Worm (Caenorhabditis elegans) whole organism, L4 larva: ENCODE results near the gene sft-1.

ENCODE experiments used
- Y105C5A.15 ChIP-seq: fragments of 200-800 bp; sonication (Bioruptor generic); IDR thresholded peaks from 2 replicates; pipeline ENCODE4 v1.3.6; 2022; ENCODE audit warnings: missing genetic modification characterization, missing compliant biosample characterization
- ZK337.2 ChIP-seq: fragments of 200-800 bp; sonication (Bioruptor generic); IDR thresholded peaks from 2 replicates; pipeline ENCODE4 v1.3.6; 2022; ENCODE audit warnings: missing genetic modification reagents, missing genetic modification characterization, missing compliant biosample characterization
- aha-1 ChIP-seq: fragments of 150-350 bp; peaks from one replicate; lab custom pipeline; 2014; ENCODE audit warnings: missing biosample characterization, missing genetic modification characterization
- attf-4 ChIP-seq: sonication (generic microtip); optimal IDR thresholded peaks from 3 replicates; lab custom pipeline; 2017; ENCODE audit warnings: missing biosample characterization, missing genetic modification characterization
- ceh-20 ChIP-seq: fragments of 200-800 bp; sonication (Bioruptor generic); IDR thresholded peaks from 2 replicates; pipeline ENCODE4 v1.3.6; 2022; ENCODE audit warnings: missing genetic modification reagents, missing genetic modification characterization, missing compliant biosample characterization
- ceh-32 ChIP-seq: sonication (generic microtip); optimal IDR thresholded peaks from 2 replicates; lab custom pipeline; 2016; ENCODE audit warnings: mild to moderate bottlenecking, missing genetic modification characterization, missing compliant biosample characterization; ENCODE audit not compliant: poor library complexity
- ceh-62 ChIP-seq: sonication (generic microtip); optimal IDR thresholded peaks from 2 replicates; lab custom pipeline; 2017; ENCODE audit warnings: missing biosample characterization, missing genetic modification characterization
- ctbp-1 ChIP-seq: fragments of 200-800 bp; sonication (Bioruptor generic); IDR thresholded peaks from 2 replicates; pipeline ENCODE4 v1.3.6; 2022; ENCODE audit warnings: missing genetic modification reagents, missing genetic modification characterization, missing compliant biosample characterization
- daf-12 ChIP-seq: fragments of 150-350 bp; optimal IDR thresholded peaks from 2 replicates; lab custom pipeline; 2014; ENCODE audit warnings: missing biosample characterization, missing genetic modification reagents, missing genetic modification characterization
- daf-16 ChIP-seq, 3 experiments: sonication (generic microtip); optimal IDR thresholded peaks; 2 replicates each; lab custom pipeline; 2016 to 2017; ENCODE audit warnings: missing genetic modification characterization in 3 of 3, missing genetic modification reagents in 3 of 3, mild to moderate bottlenecking in 2 of 3, missing compliant biosample characterization in 2 of 3, missing biosample characterization in 1 of 3, moderate library complexity in 1 of 3
- daf-19 ChIP-seq: fragments of 200-800 bp; sonication (Bioruptor generic); conservative IDR thresholded peaks from 2 replicates; pipeline ENCODE4 v1.3.6; 2022; ENCODE audit warnings: missing genetic modification characterization, missing compliant biosample characterization
- daf-8 ChIP-seq: fragments of 200-800 bp; sonication (Bioruptor generic); IDR thresholded peaks from 2 replicates; pipeline ENCODE4 v1.3.6; 2022; ENCODE audit warnings: missing genetic modification characterization, missing compliant biosample characterization
- dmd-9 ChIP-seq: fragments of 200-800 bp; sonication (Bioruptor generic); IDR thresholded peaks from 2 replicates; pipeline ENCODE4 v1.3.6; 2022; ENCODE audit warnings: missing genetic modification reagents, missing genetic modification characterization, missing compliant biosample characterization
- dve-1 ChIP-seq: sonication (generic microtip); optimal IDR thresholded peaks from 2 replicates; lab custom pipeline; 2017; ENCODE audit warnings: antibody characterized with exemption, mild to moderate bottlenecking, missing genetic modification characterization, missing compliant biosample characterization; ENCODE audit not compliant: insufficient read depth
- egl-27 ChIP-seq: sonication (generic microtip); optimal IDR thresholded peaks from 3 replicates; lab custom pipeline; 2017; ENCODE audit warnings: missing biosample characterization, missing genetic modification reagents, missing genetic modification characterization
- egl-43 ChIP-seq: fragments of 200-800 bp; sonication (Bioruptor generic); IDR thresholded peaks from 2 replicates; pipeline ENCODE4 v1.3.6; 2022; ENCODE audit warnings: missing genetic modification reagents, missing genetic modification characterization, missing compliant biosample characterization
- lsy-2 ChIP-seq, 2 experiments: fragments of 150-350 bp in 1 of 2; sonication (generic microtip) in 1 of 2; optimal IDR thresholded peaks; 2 replicates each; lab custom pipeline; 2014 to 2017; ENCODE audit warnings: missing biosample characterization in 2 of 2, missing genetic modification characterization in 2 of 2
- mdt-29 ChIP-seq: fragments of 200-800 bp; sonication (Bioruptor generic); IDR thresholded peaks from 2 replicates; pipeline ENCODE4 v1.3.6; 2022; ENCODE audit warnings: missing genetic modification reagents, missing genetic modification characterization, missing compliant biosample characterization
- mep-1 ChIP-seq: fragments of 150-350 bp; sonication (generic microtip); optimal IDR thresholded peaks from 3 replicates; lab custom pipeline; 2014; ENCODE audit warnings: missing biosample characterization, missing genetic modification characterization
- nhr-28 ChIP-seq: fragments of 150-350 bp; optimal IDR thresholded peaks from 2 replicates; lab custom pipeline; 2014; ENCODE audit warnings: missing biosample characterization, missing genetic modification characterization
- nhr-41 ChIP-seq: fragments of 200-800 bp; sonication (Bioruptor generic); IDR thresholded peaks from 2 replicates; pipeline ENCODE4 v1.3.6; 2022; ENCODE audit warnings: missing genetic modification reagents, missing genetic modification characterization, missing compliant biosample characterization
- snpc-4 ChIP-seq: fragments of 150-350 bp; optimal IDR thresholded peaks from 2 replicates; lab custom pipeline; 2014; ENCODE audit warnings: missing biosample characterization, missing genetic modification characterization
- spr-1 ChIP-seq: sonication (generic microtip); optimal IDR thresholded peaks from 2 replicates; lab custom pipeline; 2016; ENCODE audit warnings: mild to moderate bottlenecking, missing genetic modification characterization, missing compliant biosample characterization
- tag-97 ChIP-seq: fragments of 200-800 bp; sonication (Bioruptor generic); IDR thresholded peaks from 2 replicates; pipeline ENCODE4 v1.3.6; 2022; ENCODE audit warnings: missing genetic modification characterization, missing compliant biosample characterization
- unc-130 ChIP-seq: sonication (generic microtip); optimal IDR thresholded peaks from 2 replicates; lab custom pipeline; 2016; ENCODE audit warnings: missing genetic modification reagents, missing genetic modification characterization, missing compliant biosample characterization
- unc-39 ChIP-seq: sonication (generic microtip); optimal IDR thresholded peaks from 2 replicates; lab custom pipeline; 2017; ENCODE audit warnings: missing biosample characterization, missing genetic modification characterization
- unc-62 ChIP-seq, 3 experiments: fragments of 150-350 bp in 1 of 3; sonication (generic microtip); optimal IDR thresholded peaks in 2 of 3; peaks in 1 of 3; 1 replicate in 1 of 3; 2 replicates in 2 of 3; lab custom pipeline; 2014 to 2017; ENCODE audit warnings: missing biosample characterization in 3 of 3, missing genetic modification characterization in 3 of 3, missing genetic modification reagents in 3 of 3, missing genotype in 1 of 3
- zip-2 ChIP-seq: fragments of 150-350 bp; optimal IDR thresholded peaks from 2 replicates; lab custom pipeline; 2014; ENCODE audit warnings: missing biosample characterization, missing genetic modification characterization
- ztf-7 ChIP-seq: fragments of 150-350 bp; optimal IDR thresholded peaks from 2 replicates; lab custom pipeline; 2014; ENCODE audit warnings: missing biosample characterization, missing genetic modification characterization

sft-1 gene

DNA sequence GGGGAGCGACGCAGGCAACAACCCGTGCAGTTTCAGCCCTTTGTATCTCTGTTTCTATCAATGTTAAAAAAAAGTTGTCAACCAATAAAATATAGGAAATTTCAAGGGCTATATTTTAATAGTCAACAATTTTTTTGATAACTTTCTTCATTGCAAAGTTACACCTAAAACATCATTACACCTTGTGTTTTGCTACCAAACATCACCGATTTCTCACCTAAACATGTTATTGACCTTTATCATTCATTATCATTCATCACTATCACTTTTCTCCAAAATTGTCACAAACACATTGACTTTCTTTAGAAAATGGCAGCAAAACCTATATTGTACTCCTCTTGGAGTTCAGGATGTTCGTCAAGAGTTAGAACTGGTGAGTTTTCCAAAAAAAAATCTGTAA is 42.6 kb downstream of the sft-1 start, which contains the start of gene Y53G8B.1:
TSS of gene Y53G8B.1 (plus strand) at position 242 of the 400 bp plus-strand sequence.
- TF ChIP-seq snpc-4 (no peak), daf-16 (GFP tag; optimal IDR thresholded peaks at IDR 0.05; lab: Kevin White, UChicago) (no peak), daf-16 (tag; optimal IDR thresholded peaks at IDR 0.05; lab: Kevin White, UChicago) (peak; percentile 78), dmd-9 (GFP tag; lab: Robert Waterston, UW) (no peak), tag-97 (GFP tag; lab: Robert Waterston, UW) (no peak), unc-62 (GFP tag; optimal IDR thresholded peaks at IDR 0.05 in 1 of 2; lab: Kevin White, UChicago) (peak in 1 of 2 experiments; percentile 51), unc-62 (tag; optimal IDR thresholded peaks at IDR 0.05; lab: Kevin White, UChicago) (no peak), unc-39 (tag; lab: Kevin White, UChicago) (no peak), nhr-28 (tag; lab: Kevin White, UChicago) (peak; percentile 7)
- TF ChIP-seq, all 104 proteins: peak for 3

DNA sequence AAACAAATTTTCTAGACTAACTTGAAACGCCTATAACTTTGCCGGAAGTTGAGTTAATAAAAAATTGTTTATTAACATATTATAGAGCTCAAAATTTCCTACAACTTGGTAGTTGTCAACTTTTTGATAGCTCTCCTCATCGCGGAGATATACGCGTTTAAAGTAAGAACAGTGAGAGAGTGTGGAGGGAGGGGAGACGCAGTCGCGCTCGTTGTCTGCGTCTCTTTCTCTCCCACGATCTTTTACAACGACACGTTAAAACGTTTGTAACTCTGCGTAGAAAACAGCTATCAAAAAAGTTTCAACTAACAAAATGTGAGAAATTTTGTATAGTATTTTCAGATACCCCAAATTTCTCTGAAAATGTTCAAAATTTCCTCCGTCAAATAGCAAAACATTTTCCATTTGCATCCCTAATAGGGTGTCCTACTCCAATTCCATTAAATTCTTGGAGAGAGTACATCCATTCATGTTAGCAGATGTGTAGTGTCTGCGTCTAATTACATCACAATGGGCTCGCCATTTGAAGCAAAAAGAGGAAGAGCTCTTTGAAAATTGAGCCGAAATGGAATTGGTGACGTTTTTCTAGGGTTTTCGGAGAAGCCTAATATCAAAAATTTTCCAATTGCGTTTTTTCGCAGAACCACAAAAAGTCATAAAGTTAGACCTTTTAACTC is 50.0 kb downstream of the sft-1 start:
- TF ChIP-seq ceh-32 (tag; lab: Kevin White, UChicago): no peak
- peak; percentile 39 for TF ChIP-seq aha-1 (tag; lab: Kevin White, UChicago)
- TF ChIP-seq unc-62 (GFP tag; optimal IDR thresholded peaks at IDR 0.05 in 1 of 2; lab: Kevin White, UChicago): peak in 1 of 2 experiments; percentile 80
- TF ChIP-seq unc-62 (tag; optimal IDR thresholded peaks at IDR 0.05; lab: Kevin White, UChicago): no peak

DNA sequence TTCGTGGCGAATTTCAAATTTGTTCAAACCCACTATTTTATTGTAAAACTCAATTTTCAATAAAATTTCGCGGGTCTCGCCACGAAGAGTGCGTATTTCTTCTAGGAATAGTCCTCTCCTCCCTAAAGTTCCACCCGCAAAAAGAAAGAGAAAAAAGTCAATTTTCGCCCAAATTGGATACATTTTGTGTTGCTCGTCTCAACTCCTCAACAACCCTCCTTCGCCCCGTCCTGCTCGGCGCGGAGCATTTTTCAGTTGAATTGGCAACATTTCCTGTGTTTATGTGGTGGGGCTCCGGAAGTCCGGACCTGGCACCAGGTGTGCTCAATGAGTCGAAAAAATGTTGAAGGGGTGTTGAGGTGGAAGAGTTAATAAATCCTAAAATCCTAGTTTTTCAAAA is 51.6 kb downstream of the sft-1 start:
- TF ChIP-seq egl-43 (GFP tag; lab: Robert Waterston, UW): 0 out of 2 replicates have a peak, but pooled peaks have one; percentile 5
- no peak for TF ChIP-seq nhr-41 (GFP tag; lab: Robert Waterston, UW)

DNA sequence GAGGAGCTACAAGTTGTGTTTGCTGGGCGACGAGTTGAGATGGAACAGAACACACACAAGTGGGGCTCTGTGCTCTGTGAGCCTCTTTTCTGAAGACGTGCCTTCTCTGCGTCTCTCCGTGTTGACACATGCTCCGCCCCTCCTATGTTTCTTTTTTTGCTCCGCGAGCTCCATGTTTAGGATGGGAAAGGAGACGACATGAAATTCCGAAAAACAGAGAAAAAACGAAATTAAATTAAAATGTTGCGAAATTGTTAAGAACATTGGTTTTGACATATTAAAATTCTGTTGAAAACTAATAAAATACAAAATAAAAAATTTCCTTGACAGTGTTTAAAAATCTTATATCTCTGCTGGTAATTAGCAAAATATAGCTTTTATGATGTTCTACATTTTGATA is 52.7 kb downstream of the sft-1 start, which contains the start of gene mec-12:
TSS of gene mec-12 (minus strand) at position 91 of the 400 bp plus-strand sequence.
- TF ChIP-seq mep-1 (peak; percentile 43), ctbp-1 (0 out of 2 replicates have a peak, but pooled peaks have one; percentile 29), lsy-2 (tag; optimal IDR thresholded peaks at IDR 0.05; lab: Kevin White, UChicago) (peak in 1 of 2 experiments; percentile 20), aha-1 (tag; lab: Kevin White, UChicago) (peak; percentile 66), egl-27 (tag; lab: Kevin White, UChicago) (no peak), ceh-20 (GFP tag; lab: Robert Waterston, UW) (no peak)

DNA sequence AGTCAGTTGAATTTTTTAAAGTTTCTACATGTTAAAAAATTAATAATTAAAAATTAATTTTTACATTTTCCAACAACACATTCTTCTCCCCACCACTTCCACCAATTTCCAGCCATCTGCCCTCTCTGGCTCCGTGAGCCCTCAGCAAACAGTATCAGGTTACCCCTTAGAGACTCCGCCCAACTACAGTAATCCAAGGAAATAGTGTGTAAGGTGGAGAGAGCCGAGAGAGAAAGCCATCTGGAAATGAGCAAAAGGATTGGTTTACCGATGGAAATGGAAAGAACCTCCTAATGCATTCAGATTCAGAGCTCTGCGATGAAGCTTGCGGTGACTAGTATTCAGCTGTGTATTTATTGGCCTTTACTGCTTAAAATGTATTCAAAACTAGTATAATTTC is 53.8 kb downstream of the sft-1 start:
- TF ChIP-seq dve-1 (tag; lab: Kevin White, UChicago) (no peak), daf-8 (no peak), spr-1 (tag; lab: Kevin White, UChicago) (no peak), daf-19 (GFP tag; lab: Robert Waterston, UW) (no peak), ceh-32 (tag; lab: Kevin White, UChicago) (no peak), ztf-7 (no peak), zip-2 (tag; lab: Kevin White, UChicago) (no peak), ceh-62 (tag; lab: Kevin White, UChicago) (no peak), ZK337.2 (GFP tag; lab: Robert Waterston, UW) (no peak), mdt-29 (no peak), daf-12 (tag; lab: Kevin White, UChicago) (no peak), Y105C5A.15 (no peak), mep-1 (no peak), egl-43 (GFP tag; lab: Robert Waterston, UW) (no peak), unc-39 (tag; lab: Kevin White, UChicago) (no peak), unc-130 (GFP tag; lab: Kevin White, UChicago) (no peak), attf-4 (tag; lab: Kevin White, UChicago) (no peak), nhr-28 (tag; lab: Kevin White, UChicago) (no peak)
